Worm (Caenorhabditis elegans) whole organism, midembryonic: ENCODE data around the gene C06B8.2.

Experiments used
- T22C8.4 ChIP-seq: fragments of 200-800 bp; sonication (Bioruptor generic); IDR thresholded peaks from 2 replicates; pipeline ENCODE4 v1.3.6; 2022; ENCODE audit warnings: missing genetic modification characterization, missing compliant biosample characterization
- cog-1 ChIP-seq: sonication (generic microtip); optimal IDR thresholded peaks from 2 replicates; lab custom pipeline; 2016; ENCODE audit warnings: missing genetic modification characterization, missing compliant biosample characterization
- flt-1 ChIP-seq: fragments of 200-800 bp; sonication (Bioruptor generic); IDR thresholded peaks from 2 replicates; pipeline ENCODE4 v1.3.6; 2022; ENCODE audit warnings: missing genetic modification characterization, missing compliant biosample characterization
- med-1 ChIP-seq: sonication (generic microtip); optimal IDR thresholded peaks from 2 replicates; lab custom pipeline; 2017; ENCODE audit warnings: missing genetic modification characterization, mild to moderate bottlenecking, missing compliant biosample characterization, antibody characterized with exemption, missing genetic modification reagents; ENCODE audit not compliant: insufficient read depth
- ref-1 ChIP-seq: fragments of 200-800 bp; sonication (Bioruptor generic); conservative IDR thresholded peaks from 2 replicates; pipeline ENCODE4 v1.3.6; 2022; ENCODE audit warnings: missing genetic modification reagents, missing genetic modification characterization, missing compliant biosample characterization
- tab-1 ChIP-seq: fragments of 200-800 bp; sonication (Bioruptor generic); IDR thresholded peaks from 2 replicates; pipeline ENCODE4 v1.3.6; 2022; ENCODE audit warnings: missing genetic modification characterization, missing compliant biosample characterization
- ztf-29 ChIP-seq: fragments of 200-800 bp; sonication (Bioruptor generic); IDR thresholded peaks from 2 replicates; pipeline ENCODE4 v1.3.6; 2022; ENCODE audit warnings: missing genetic modification reagents, missing genetic modification characterization, missing compliant biosample characterization

DNA sequence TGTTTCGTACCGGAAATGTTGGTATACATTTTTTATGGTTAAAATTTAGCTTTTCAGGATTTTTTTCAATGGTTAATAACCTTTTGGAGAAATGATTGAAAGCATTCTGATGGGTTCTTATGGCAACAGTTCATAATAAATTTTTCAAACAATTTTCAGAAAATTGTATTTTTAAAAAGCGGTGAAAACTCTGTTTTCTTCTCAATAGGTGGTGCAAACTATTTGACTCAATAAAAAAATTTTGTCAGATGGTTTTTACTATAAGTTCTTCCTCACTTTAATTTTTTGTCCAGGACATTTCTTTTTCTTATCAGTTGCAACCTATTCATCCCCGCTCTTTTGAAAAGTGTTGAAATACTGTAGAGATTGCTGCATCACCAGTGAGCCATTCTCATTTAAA, 29.7 kb downstream of the C06B8.2 start, which contains the start of gene T26H5.14:
- no peak for TF ChIP-seq ref-1
- no peak for TF ChIP-seq tab-1 (GFP tag; lab: Robert Waterston, UW)
- no peak for TF ChIP-seq cog-1
- no peak for TF ChIP-seq T22C8.4 (GFP tag; lab: Robert Waterston, UW)
- TF ChIP-seq med-1 (GFP tag; lab: Kevin White, UChicago): no peak
- TF ChIP-seq ztf-29 (GFP tag; lab: Robert Waterston, UW): no peak
- no peak for TF ChIP-seq flt-1 (GFP tag; lab: Robert Waterston, UW)
